Worm (Caenorhabditis elegans) whole organism, mixed stage, embryonic: ENCODE measurements around the gene W05H9.2.

Experiments used
- blmp-1 ChIP-seq: fragments of 150-350 bp; optimal IDR thresholded peaks from 2 replicates; lab custom pipeline; 2014; ENCODE audit warnings: missing biosample characterization, missing genetic modification characterization
- ces-1 ChIP-seq: fragments of 150-350 bp; optimal IDR thresholded peaks from 2 replicates; lab custom pipeline; 2014; ENCODE audit warnings: missing biosample characterization, missing genetic modification reagents, missing genetic modification characterization
- elt-1 ChIP-seq: sonication (generic microtip); optimal IDR thresholded peaks from 2 replicates; lab custom pipeline; 2017; ENCODE audit warnings: missing genetic modification characterization, mild to moderate bottlenecking, missing compliant biosample characterization, antibody characterized with exemption, moderate library complexity, borderline replicate concordance; ENCODE audit not compliant: insufficient read depth
- elt-3 ChIP-seq: fragments of 150-350 bp; optimal IDR thresholded peaks from 2 replicates; lab custom pipeline; 2014; ENCODE audit warnings: missing biosample characterization, missing genetic modification characterization
- hlh-1 ChIP-seq: fragments of 150-350 bp; optimal IDR thresholded peaks from 2 replicates; lab custom pipeline; 2014; ENCODE audit warnings: missing biosample characterization, missing genetic modification reagents, missing genetic modification characterization
- mep-1 ChIP-seq: fragments of 150-350 bp; optimal IDR thresholded peaks from 2 replicates; lab custom pipeline; 2017; ENCODE audit warnings: missing biosample characterization, missing genetic modification reagents, missing genetic modification characterization, inconsistent platforms
- nhr-12 ChIP-seq: fragments of 150-350 bp; optimal IDR thresholded peaks from 2 replicates; lab custom pipeline; 2014; ENCODE audit warnings: missing biosample characterization, missing genetic modification characterization
- nhr-237 ChIP-seq: fragments of 150-350 bp; optimal IDR thresholded peaks from 2 replicates; lab custom pipeline; 2014; ENCODE audit warnings: missing biosample characterization, missing genetic modification characterization
- nhr-76 ChIP-seq: sonication (generic microtip); optimal IDR thresholded peaks from 2 replicates; lab custom pipeline; 2017; ENCODE audit warnings: missing biosample characterization, missing genetic modification characterization
- pha-4 ChIP-seq: fragments of 150-350 bp; optimal IDR thresholded peaks from 2 replicates; lab custom pipeline; 2018; ENCODE audit warnings: missing biosample characterization, missing genetic modification reagents, missing genetic modification characterization
- snpc-4 ChIP-seq: fragments of 150-350 bp; optimal IDR thresholded peaks from 2 replicates; lab custom pipeline; 2014; ENCODE audit warnings: missing biosample characterization, missing genetic modification characterization
- unc-62 ChIP-seq: fragments of 150-350 bp; optimal IDR thresholded peaks from 2 replicates; lab custom pipeline; 2014; ENCODE audit warnings: missing biosample characterization, missing genetic modification reagents, missing genetic modification characterization
- zip-8 ChIP-seq: fragments of 150-350 bp; optimal IDR thresholded peaks from 2 replicates; lab custom pipeline; 2014; ENCODE audit warnings: missing biosample characterization, missing genetic modification characterization

DNA sequence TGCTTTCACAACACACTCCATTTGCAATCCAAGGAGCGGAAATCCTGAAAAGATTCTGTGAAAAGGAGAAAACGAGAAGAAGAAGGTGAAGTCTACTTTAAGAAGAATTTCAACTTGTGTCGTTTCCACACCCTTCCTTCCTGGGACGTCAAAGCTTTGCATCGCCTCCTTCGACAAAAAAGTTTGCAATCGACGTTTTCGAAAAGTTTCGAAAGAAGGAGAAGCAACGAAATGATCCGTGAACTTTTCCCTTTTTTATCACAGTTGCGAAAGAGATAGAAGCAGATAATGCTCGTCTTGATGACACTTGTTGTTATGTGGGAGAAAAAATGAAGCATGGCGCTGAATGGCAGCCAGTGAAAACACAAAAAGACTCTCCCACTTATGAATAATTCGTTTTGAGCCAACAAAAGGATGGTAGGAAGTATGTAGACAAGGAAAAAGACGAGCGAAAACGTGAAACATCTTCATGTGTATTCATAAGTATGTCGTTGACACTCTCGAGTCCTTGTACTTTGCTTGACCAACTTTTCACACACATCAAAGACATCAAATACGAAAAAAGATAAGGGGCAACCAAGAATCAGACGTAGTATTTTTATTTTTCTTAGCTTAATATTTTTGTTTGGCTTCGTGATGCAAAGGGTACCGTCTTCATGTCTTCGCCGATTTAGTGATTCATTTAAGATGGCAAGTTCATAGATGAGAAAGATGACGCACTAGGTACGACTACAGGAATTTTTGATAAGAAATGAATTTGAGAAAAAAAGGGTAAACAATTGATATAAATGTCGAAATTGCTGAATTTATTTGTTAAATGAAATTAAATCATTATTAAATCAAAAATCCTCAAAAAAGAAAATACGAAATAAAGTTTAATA is 17.8 kb upstream of the W05H9.2 start:
- no peak for TF ChIP-seq unc-62 (GFP tag; lab: Kevin White, UChicago)
- TF ChIP-seq elt-1 (tag; lab: Kevin White, UChicago), result no peak
- no peak for TF ChIP-seq elt-3 (tag; lab: Kevin White, UChicago)
- no peak for TF ChIP-seq pha-4
- TF ChIP-seq zip-8 (tag; lab: Kevin White, UChicago), result no peak
- TF ChIP-seq ces-1 (GFP tag; lab: Kevin White, UChicago), result no peak
- no peak for TF ChIP-seq blmp-1 (tag; lab: Kevin White, UChicago)
- TF ChIP-seq nhr-12 (tag; lab: Kevin White, UChicago), result no peak
- TF ChIP-seq mep-1, result no peak
- TF ChIP-seq snpc-4 (tag; lab: Kevin White, UChicago), result no peak
- no peak for TF ChIP-seq hlh-1
- no peak for TF ChIP-seq nhr-76 (tag; lab: Kevin White, UChicago)
- no peak for TF ChIP-seq nhr-237
